Worm (Caenorhabditis elegans) whole organism, L4 larva: ENCODE data around the gene ccdc-47.
A peak's percentile ranks its signal among the peaks of the same experiment; 100 is the strongest.

Experiments used
- D1046.2 ChIP-seq: fragments of 200-800 bp; sonication (Bioruptor generic); IDR thresholded peaks from 2 replicates; pipeline ENCODE4 v1.3.6; 2022; ENCODE audit warnings: missing genetic modification characterization, missing compliant biosample characterization
- F10B5.3 ChIP-seq: sonication (generic microtip); optimal IDR thresholded peaks from 2 replicates; lab custom pipeline; 2016; ENCODE audit warnings: mild to moderate bottlenecking, missing genetic modification characterization, missing compliant biosample characterization
- F49E8.2 ChIP-seq: sonication (generic microtip); optimal IDR thresholded peaks from 2 replicates; lab custom pipeline; 2016; ENCODE audit warnings: missing compliant biosample characterization, mild to moderate bottlenecking, missing genetic modification characterization, borderline replicate concordance
- T26A8.4 ChIP-seq: fragments of 200-800 bp; sonication (Bioruptor generic); IDR thresholded peaks from 2 replicates; pipeline ENCODE4 v1.3.6; 2022; ENCODE audit warnings: missing genetic modification characterization, missing compliant biosample characterization
- Y105C5A.15 ChIP-seq: fragments of 200-800 bp; sonication (Bioruptor generic); IDR thresholded peaks from 2 replicates; pipeline ENCODE4 v1.3.6; 2022; ENCODE audit warnings: missing genetic modification characterization, missing compliant biosample characterization
- ZK337.2 ChIP-seq: fragments of 200-800 bp; sonication (Bioruptor generic); IDR thresholded peaks from 2 replicates; pipeline ENCODE4 v1.3.6; 2022; ENCODE audit warnings: missing genetic modification reagents, missing genetic modification characterization, missing compliant biosample characterization
- aha-1 ChIP-seq: fragments of 150-350 bp; peaks from one replicate; lab custom pipeline; 2014; ENCODE audit warnings: missing biosample characterization, missing genetic modification characterization
- ama-1 ChIP-seq: fragments of 150-350 bp; optimal IDR thresholded peaks from 2 replicates; lab custom pipeline; 2014; ENCODE audit warnings: inconsistent platforms, mixed read lengths
- attf-4 ChIP-seq: sonication (generic microtip); optimal IDR thresholded peaks from 3 replicates; lab custom pipeline; 2017; ENCODE audit warnings: missing biosample characterization, missing genetic modification characterization
- ceh-44 ChIP-seq: fragments of 200-800 bp; sonication (Bioruptor generic); IDR thresholded peaks from 2 replicates; pipeline ENCODE4 v1.3.6; 2022; ENCODE audit warnings: missing genetic modification reagents, missing genetic modification characterization, missing compliant biosample characterization
- ces-1 ChIP-seq: fragments of 150-350 bp; sonication (generic microtip); optimal IDR thresholded peaks from 4 replicates; lab custom pipeline; 2014; ENCODE audit warnings: missing biosample characterization, missing genetic modification reagents, missing genetic modification characterization
- cey-2 ChIP-seq: sonication (generic microtip); optimal IDR thresholded peaks from 3 replicates; lab custom pipeline; 2017; ENCODE audit warnings: missing genetic modification characterization, mild to moderate bottlenecking, missing compliant biosample characterization, antibody characterized with exemption, borderline replicate concordance; ENCODE audit not compliant: insufficient read depth
- ctbp-1 ChIP-seq: fragments of 200-800 bp; sonication (Bioruptor generic); IDR thresholded peaks from 2 replicates; pipeline ENCODE4 v1.3.6; 2022; ENCODE audit warnings: missing genetic modification reagents, missing genetic modification characterization, missing compliant biosample characterization
- daf-8 ChIP-seq: fragments of 200-800 bp; sonication (Bioruptor generic); IDR thresholded peaks from 2 replicates; pipeline ENCODE4 v1.3.6; 2022; ENCODE audit warnings: missing genetic modification characterization, missing compliant biosample characterization
- dmd-6 ChIP-seq: fragments of 200-800 bp; sonication (Bioruptor generic); IDR thresholded peaks from 2 replicates; pipeline ENCODE4 v1.3.6; 2022; ENCODE audit warnings: missing genetic modification reagents, missing genetic modification characterization, missing compliant biosample characterization
- dmd-8 ChIP-seq: fragments of 200-800 bp; sonication (Bioruptor generic); IDR thresholded peaks from 2 replicates; pipeline ENCODE4 v1.3.6; 2022; ENCODE audit warnings: missing genetic modification characterization, missing compliant biosample characterization
- dmd-9 ChIP-seq: fragments of 200-800 bp; sonication (Bioruptor generic); IDR thresholded peaks from 2 replicates; pipeline ENCODE4 v1.3.6; 2022; ENCODE audit warnings: missing genetic modification reagents, missing genetic modification characterization, missing compliant biosample characterization
- dpl-1 ChIP-seq: fragments of 150-350 bp; optimal IDR thresholded peaks from 2 replicates; lab custom pipeline; 2014; ENCODE audit warnings: missing biosample characterization, missing genetic modification reagents, missing genetic modification characterization
- duxl-1 ChIP-seq: sonication (generic microtip); optimal IDR thresholded peaks from 2 replicates; lab custom pipeline; 2016; ENCODE audit warnings: mild to moderate bottlenecking, missing genetic modification characterization, moderate library complexity, missing compliant biosample characterization; ENCODE audit not compliant: poor library complexity
- dve-1 ChIP-seq: sonication (generic microtip); optimal IDR thresholded peaks from 2 replicates; lab custom pipeline; 2017; ENCODE audit warnings: antibody characterized with exemption, mild to moderate bottlenecking, missing genetic modification characterization, missing compliant biosample characterization; ENCODE audit not compliant: insufficient read depth
- fkh-10 ChIP-seq: fragments of 150-350 bp; optimal IDR thresholded peaks from 2 replicates; lab custom pipeline; 2014; ENCODE audit warnings: missing biosample characterization, missing genetic modification reagents, missing genetic modification characterization
- hif-1 ChIP-seq, 2 experiments: sonication (generic microtip); optimal IDR thresholded peaks; 2 replicates each; lab custom pipeline; 2016 to 2017; ENCODE audit warnings: missing compliant biosample characterization in 2 of 2, missing genetic modification characterization in 2 of 2, missing genetic modification reagents in 2 of 2, missing genotype in 2 of 2, mild to moderate bottlenecking in 1 of 2
- hlh-11 ChIP-seq: fragments of 200-800 bp; sonication (Bioruptor generic); optimal IDR thresholded peaks from 2 replicates; lab custom pipeline; 2018; ENCODE audit warnings: mild to moderate bottlenecking, missing genetic modification characterization, missing compliant biosample characterization
- hlh-30 ChIP-seq: sonication (generic microtip); optimal IDR thresholded peaks from 2 replicates; lab custom pipeline; 2017; ENCODE audit warnings: antibody characterized with exemption, mild to moderate bottlenecking, missing genetic modification characterization, missing compliant biosample characterization; ENCODE audit not compliant: insufficient read depth
- hmg-1.1 ChIP-seq: fragments of 200-800 bp; sonication (Bioruptor generic); IDR thresholded peaks from 2 replicates; pipeline ENCODE4 v1.3.6; 2022; ENCODE audit warnings: missing genetic modification reagents, missing genetic modification characterization, missing compliant biosample characterization
- lim-7 ChIP-seq: fragments of 200-800 bp; sonication (Bioruptor generic); IDR thresholded peaks from 2 replicates; pipeline ENCODE4 v1.3.6; 2022; ENCODE audit warnings: missing genetic modification characterization, missing compliant biosample characterization
- lin-13 ChIP-seq: fragments of 150-350 bp; optimal IDR thresholded peaks from 2 replicates; lab custom pipeline; 2014; ENCODE audit warnings: missing biosample characterization, missing genetic modification reagents, missing genetic modification characterization
- lin-15B ChIP-seq: fragments of 150-350 bp; sonication (generic microtip); optimal IDR thresholded peaks from 3 replicates; lab custom pipeline; 2014; ENCODE audit warnings: missing biosample characterization, missing genetic modification characterization
- madf-5 ChIP-seq, 2 experiments: fragments of 200-800 bp; sonication (Bioruptor generic); IDR thresholded peaks; 2 replicates each; pipeline ENCODE4 v1.3.6; 2022; ENCODE audit warnings: missing compliant biosample characterization in 2 of 2, missing genetic modification characterization in 2 of 2
- mdt-29 ChIP-seq: fragments of 200-800 bp; sonication (Bioruptor generic); IDR thresholded peaks from 2 replicates; pipeline ENCODE4 v1.3.6; 2022; ENCODE audit warnings: missing genetic modification reagents, missing genetic modification characterization, missing compliant biosample characterization
- mep-1 ChIP-seq: fragments of 150-350 bp; sonication (generic microtip); optimal IDR thresholded peaks from 3 replicates; lab custom pipeline; 2014; ENCODE audit warnings: missing biosample characterization, missing genetic modification characterization
- nhr-10 ChIP-seq: fragments of 150-350 bp; optimal IDR thresholded peaks from 2 replicates; lab custom pipeline; 2014; ENCODE audit warnings: missing biosample characterization, missing genetic modification characterization
- nhr-237 ChIP-seq: sonication (generic microtip); optimal IDR thresholded peaks from 2 replicates; lab custom pipeline; 2017; ENCODE audit warnings: missing biosample characterization, missing genetic modification characterization
- nhr-25 ChIP-seq: sonication (generic microtip); optimal IDR thresholded peaks from 2 replicates; lab custom pipeline; 2017; ENCODE audit warnings: missing genetic modification characterization, mild to moderate bottlenecking, missing compliant biosample characterization, antibody characterized with exemption, moderate library complexity, borderline replicate concordance; ENCODE audit not compliant: insufficient read depth
- nhr-41 ChIP-seq: fragments of 200-800 bp; sonication (Bioruptor generic); IDR thresholded peaks from 2 replicates; pipeline ENCODE4 v1.3.6; 2022; ENCODE audit warnings: missing genetic modification reagents, missing genetic modification characterization, missing compliant biosample characterization
- nhr-6 ChIP-seq: fragments of 150-350 bp; optimal IDR thresholded peaks from 2 replicates; lab custom pipeline; 2014; ENCODE audit warnings: missing biosample characterization, missing genetic modification characterization
- nhr-77 ChIP-seq: fragments of 150-350 bp; optimal IDR thresholded peaks from 2 replicates; lab custom pipeline; 2014; ENCODE audit warnings: missing biosample characterization, missing genetic modification characterization
- pha-4 ChIP-seq, 2 experiments: fragments of 150-350 bp in 1 of 2; fragments of 200-800 bp in 1 of 2; sonication (Bioruptor generic) in 1 of 2; IDR thresholded peaks in 1 of 2; optimal IDR thresholded peaks in 1 of 2; 2 replicates each; pipeline versions ENCODE4 v1.3.6 to Lab custom; 2014 to 2022; ENCODE audit warnings: missing genetic modification characterization in 2 of 2, missing genetic modification reagents in 2 of 2, missing biosample characterization in 1 of 2, missing compliant biosample characterization in 1 of 2
- php-3 ChIP-seq: fragments of 200-800 bp; sonication (Bioruptor generic); IDR thresholded peaks from 2 replicates; pipeline ENCODE4 v1.3.6; 2022; ENCODE audit warnings: missing genetic modification reagents, missing genetic modification characterization, missing compliant biosample characterization
- pqm-1 ChIP-seq: sonication (generic microtip); optimal IDR thresholded peaks from 2 replicates; lab custom pipeline; 2017; ENCODE audit warnings: missing biosample characterization, missing genetic modification characterization
- set-16 ChIP-seq: fragments of 200-800 bp; sonication (Bioruptor generic); IDR thresholded peaks from 2 replicates; pipeline ENCODE4 v1.3.6; 2022; ENCODE audit warnings: missing genetic modification reagents, missing genetic modification characterization, missing compliant biosample characterization
- skn-1 ChIP-seq: fragments of 150-350 bp; optimal IDR thresholded peaks from 2 replicates; lab custom pipeline; 2014; ENCODE audit warnings: missing biosample characterization, missing genetic modification characterization
- tra-1 ChIP-seq: fragments of 200-800 bp; sonication (Bioruptor generic); IDR thresholded peaks from 2 replicates; pipeline ENCODE4 v1.3.6; 2022; ENCODE audit warnings: missing genetic modification reagents, missing genetic modification characterization, missing compliant biosample characterization
- unc-130 ChIP-seq: sonication (generic microtip); optimal IDR thresholded peaks from 2 replicates; lab custom pipeline; 2016; ENCODE audit warnings: missing genetic modification reagents, missing genetic modification characterization, missing compliant biosample characterization
- unc-39 ChIP-seq: sonication (generic microtip); optimal IDR thresholded peaks from 2 replicates; lab custom pipeline; 2017; ENCODE audit warnings: missing biosample characterization, missing genetic modification characterization
- vab-7 ChIP-seq: fragments of 200-800 bp; sonication (Bioruptor generic); IDR thresholded peaks from 2 replicates; pipeline ENCODE4 v1.3.6; 2022; ENCODE audit warnings: missing genetic modification reagents, missing genetic modification characterization, missing compliant biosample characterization
- zip-2 ChIP-seq: fragments of 150-350 bp; optimal IDR thresholded peaks from 2 replicates; lab custom pipeline; 2014; ENCODE audit warnings: missing biosample characterization, missing genetic modification characterization
- ztf-11 ChIP-seq: fragments of 150-350 bp; optimal IDR thresholded peaks from 2 replicates; lab custom pipeline; 2014; ENCODE audit warnings: missing biosample characterization, missing genetic modification characterization
- ztf-7 ChIP-seq: fragments of 150-350 bp; optimal IDR thresholded peaks from 2 replicates; lab custom pipeline; 2014; ENCODE audit warnings: missing biosample characterization, missing genetic modification characterization

Gene ccdc-47

ce11 chrIII:3916624-3917023, at the start of gene ccdc-47 (continued):
- TF ChIP-seq dmd-6 (GFP tag; lab: Robert Waterston, UW) (0 out of 2 replicates have a peak, but pooled peaks have one; percentile 25), hlh-11 (tag; lab: Kevin White, UChicago) (peak; percentile 28), dmd-8 (no peak), pqm-1 (tag; lab: Kevin White, UChicago) (no peak), tra-1 (GFP tag; lab: Robert Waterston, UW) (no peak), nhr-25 (tag; lab: Kevin White, UChicago) (no peak), daf-8 (GFP tag; lab: Robert Waterston, UW) (no peak), php-3 (GFP tag; lab: Robert Waterston, UW) (no peak), dmd-9 (GFP tag; lab: Robert Waterston, UW) (no peak), pha-4 (GFP tag; IDR thresholded peaks at IDR 0.05; lab: Robert Waterston, UW) (peak; percentile 37; the same call in 1 of the 2 replicates), pha-4 (tag; optimal IDR thresholded peaks at IDR 0.05; lab: Kevin White, UChicago) (no peak), ctbp-1 (GFP tag; lab: Robert Waterston, UW) (no peak), set-16 (GFP tag; lab: Robert Waterston, UW) (no peak), skn-1 (no peak), madf-5 (GFP tag; IDR thresholded peaks at IDR 0.05; lab: Robert Waterston, UW) (no peak), unc-130 (GFP tag; lab: Kevin White, UChicago) (peak; percentile 60), ztf-11 (tag; lab: Kevin White, UChicago) (no peak), D1046.2 (GFP tag; lab: Robert Waterston, UW) (no peak), nhr-6 (peak; percentile 67), zip-2 (tag; lab: Kevin White, UChicago) (no peak), hlh-30 (tag; lab: Kevin White, UChicago) (peak; percentile 6), vab-7 (GFP tag; lab: Robert Waterston, UW) (0 out of 2 replicates have a peak, but pooled peaks have one; percentile 42), mep-1 (tag; lab: Kevin White, UChicago) (peak; percentile 75), F10B5.3 (tag; lab: Kevin White, UChicago) (no peak), ztf-7 (tag; lab: Kevin White, UChicago) (peak; percentile 44), duxl-1 (tag; lab: Kevin White, UChicago) (peak; percentile 67), T26A8.4 (GFP tag; lab: Robert Waterston, UW) (peak; percentile 77), attf-4 (tag; lab: Kevin White, UChicago) (no peak), lin-13 (peak; percentile 46), ceh-44 (no peak), cey-2 (tag; lab: Kevin White, UChicago) (no peak)

ce11 chrIII:3867378-3867904, 49.3 kb upstream of the ccdc-47 start, which contains the start of gene rpl-3:
Gene rpl-3 (plus strand): TSS chrIII:3867854.
- peak; percentile 99 for TF ChIP-seq Y105C5A.15
- TF ChIP-seq fkh-10 (GFP tag; lab: Kevin White, UChicago): peak; percentile 100
- peak; percentile 98 for TF ChIP-seq F49E8.2 (tag; lab: Kevin White, UChicago)
- peak; percentile 100 for TF ChIP-seq dpl-1 (GFP tag; lab: Kevin White, UChicago)
- peak; percentile 99 for TF ChIP-seq mdt-29 (GFP tag; lab: Robert Waterston, UW)
- TF ChIP-seq nhr-237 (tag; lab: Kevin White, UChicago): peak; percentile 96
- peak; percentile 88 for TF ChIP-seq set-16 (GFP tag; lab: Robert Waterston, UW)
- TF ChIP-seq attf-4 (tag; lab: Kevin White, UChicago): peak; percentile 85
- peak; percentile 100 for TF ChIP-seq nhr-41
- TF ChIP-seq T26A8.4 (GFP tag; lab: Robert Waterston, UW): peak; percentile 100
- peak; percentile 100 for TF ChIP-seq aha-1 (tag; lab: Kevin White, UChicago)
- TF ChIP-seq hmg-1.1 (GFP tag; lab: Robert Waterston, UW): peak; percentile 100
- TF ChIP-seq daf-8 (GFP tag; lab: Robert Waterston, UW): peak; percentile 94
- TF ChIP-seq ZK337.2 (GFP tag; lab: Robert Waterston, UW): peak; percentile 96
- peak; percentile 60 for TF ChIP-seq unc-39
- TF ChIP-seq nhr-77 (tag; lab: Kevin White, UChicago): peak; percentile 100
- peak; percentile 96 to 99 for TF ChIP-seq hif-1 (tag; optimal IDR thresholded peaks at IDR 0.05; lab: Kevin White, UChicago)
- TF ChIP-seq lin-15B (tag; lab: Kevin White, UChicago): peak; percentile 99
- peak; percentile 100 for TF ChIP-seq nhr-10 (tag; lab: Kevin White, UChicago)
- TF ChIP-seq ama-1 (lab: Kevin White, UChicago): peak; percentile 88
- TF ChIP-seq ces-1 (GFP tag; lab: Kevin White, UChicago): peak; percentile 98
- TF ChIP-seq dve-1 (tag; lab: Kevin White, UChicago): peak; percentile 100
- peak; percentile 99 for TF ChIP-seq lim-7 (GFP tag; lab: Robert Waterston, UW)
